Fruit fly (Drosophila melanogaster): ENCODE results near the gene ppk5.

- TF ChIP-seq CG9797 (GFP tag; optimal IDR thresholded peaks at IDR 0.05) (peak; percentile 37), CG7271 (tag; optimal IDR thresholded peaks at IDR 0.05) (peak; percentile 57), bowl (GFP tag; IDR thresholded peaks at IDR 0.05) (0 out of 2 replicates have a peak, but pooled peaks have one; percentile 30), CG6854 (GFP tag; optimal IDR thresholded peaks at IDR 0.05) (peak; percentile 55), B-H2 (GFP tag; optimal IDR thresholded peaks at IDR 0.05) (peak; percentile 92), PHDP (tag; optimal IDR thresholded peaks at IDR 0.05) (peak; percentile 85), Rfx (GFP tag; IDR thresholded peaks at IDR 0.05) (peak; percentile 84), sr (GFP tag; IDR thresholded peaks at IDR 0.05) (peak; percentile 5; the same call in 1 of the 3 replicates)
Observed at dm6 chr3L:21515823-21516715, 18.4 kb upstream of the ppk5 start, which contains the start of the genes SAK and Cdk12.

Measured in whole organism, embryonic.